Fruit fly (Drosophila melanogaster) whole organism, embryonic: Measurements from ENCODE around the gene rb.

ENCODE experiments used
- Bdp1 ChIP-seq: fragments of 200-800 bp; sonication (Bioruptor generic); optimal IDR thresholded peaks from 3 replicates; lab custom pipeline; 2016; ENCODE audit warnings: missing biosample characterization, missing genetic modification characterization
- Blimp-1 ChIP-seq: fragments of 200-800 bp; sonication (Bioruptor generic); optimal IDR thresholded peaks from 3 replicates; lab custom pipeline; 2018; ENCODE audit warnings: missing biosample characterization, missing genetic modification characterization, mild to moderate bottlenecking, moderate library complexity, missing genetic modification reagents
- CG10274 ChIP-seq: fragments of 200-800 bp; sonication (Bioruptor generic); optimal IDR thresholded peaks from 3 replicates; lab custom pipeline; 2017; ENCODE audit warnings: missing biosample characterization, mild to moderate bottlenecking, missing genetic modification characterization
- CG11695 ChIP-seq: fragments of 200-800 bp; sonication (Bioruptor generic); IDR thresholded peaks from 3 replicates; pipeline ENCODE4 v1.3.6; 2022; ENCODE audit warnings: missing biosample characterization, missing genetic modification characterization
- CG12236 ChIP-seq: fragments of 200-800 bp; sonication (Bioruptor generic); optimal IDR thresholded peaks from 2 replicates; lab custom pipeline; 2016; ENCODE audit warnings: missing biosample characterization, missing genetic modification characterization
- CG12659 ChIP-seq: fragments of 200-800 bp; sonication (Bioruptor generic); optimal IDR thresholded peaks from 3 replicates; lab custom pipeline; 2017; ENCODE audit warnings: mild to moderate bottlenecking, missing biosample characterization, missing genetic modification reagents, missing genetic modification characterization
- CG13775 ChIP-seq: fragments of 200-800 bp; sonication (Bioruptor generic); optimal IDR thresholded peaks from 3 replicates; lab custom pipeline; 2017; ENCODE audit warnings: missing biosample characterization, mild to moderate bottlenecking, missing genetic modification characterization
- CG14965 ChIP-seq: fragments of 200-800 bp; sonication (Bioruptor generic); optimal IDR thresholded peaks from 2 replicates; lab custom pipeline; 2016; ENCODE audit warnings: missing biosample characterization, missing genetic modification characterization, borderline replicate concordance
- CG16815 ChIP-seq: fragments of 200-800 bp; sonication (Bioruptor generic); optimal IDR thresholded peaks from 3 replicates; lab custom pipeline; 2017; ENCODE audit warnings: missing biosample characterization, mild to moderate bottlenecking, missing genetic modification characterization
- CG17829 ChIP-seq: fragments of 200-800 bp; optimal IDR thresholded peaks from 2 replicates; lab custom pipeline; 2019; ENCODE audit warnings: missing biosample characterization, mild to moderate bottlenecking, missing genetic modification characterization, moderate library complexity
- CG2129 ChIP-seq: fragments of 200-800 bp; sonication (Bioruptor generic); IDR thresholded peaks from 2 replicates; pipeline ENCODE4 v1.3.6; 2022; ENCODE audit warnings: missing biosample characterization, missing genetic modification characterization; ENCODE audit not compliant: partially characterized antibody
- CG30020 ChIP-seq: fragments of 200-800 bp; optimal IDR thresholded peaks from 2 replicates; lab custom pipeline; 2019; ENCODE audit warnings: missing biosample characterization, mild to moderate bottlenecking, missing genetic modification characterization, moderate library complexity
- CG30431 ChIP-seq: fragments of 200-800 bp; sonication (Bioruptor generic); optimal IDR thresholded peaks from 2 replicates; lab custom pipeline; 2017; ENCODE audit warnings: missing biosample characterization, missing genetic modification characterization
- CG3281 ChIP-seq: fragments of 200-800 bp; sonication (Bioruptor generic); optimal IDR thresholded peaks from 3 replicates; lab custom pipeline; 2017; ENCODE audit warnings: missing biosample characterization, mild to moderate bottlenecking, missing genetic modification characterization
- CG6175 ChIP-seq: fragments of 200-800 bp; sonication (Bioruptor generic); IDR thresholded peaks from 3 replicates; pipeline ENCODE4 v1.3.6; 2022; ENCODE audit warnings: missing biosample characterization, missing genetic modification characterization
- CG6254 ChIP-seq: fragments of 200-800 bp; sonication (Bioruptor generic); optimal IDR thresholded peaks from 3 replicates; lab custom pipeline; 2017; ENCODE audit warnings: mild to moderate bottlenecking, missing biosample characterization, missing genetic modification reagents, missing genetic modification characterization
- Eip74EF ChIP-seq, 2 experiments: fragments of 200-800 bp in 1 of 2; fragments of >200 bp in 1 of 2; sonication (Bioruptor generic) in 1 of 2; optimal IDR thresholded peaks; 2 replicates each; lab custom pipeline; 2017 to 2019; ENCODE audit warnings: missing biosample characterization in 2 of 2, missing genetic modification characterization in 2 of 2, mild to moderate bottlenecking in 1 of 2, moderate library complexity in 1 of 2
- Fer2 ChIP-seq: fragments of 200-800 bp; sonication (Bioruptor generic); optimal IDR thresholded peaks from 2 replicates; lab custom pipeline; 2018; ENCODE audit warnings: missing biosample characterization, mild to moderate bottlenecking, missing genetic modification characterization, moderate library complexity
- Gug ChIP-seq: fragments of 200-800 bp; sonication (Bioruptor generic); IDR thresholded peaks from 4 replicates; pipeline ENCODE4 v1.3.6; 2022; ENCODE audit warnings: missing biosample characterization, missing genetic modification characterization
- HLH54F ChIP-seq: fragments of 200-800 bp; sonication (Bioruptor generic); optimal IDR thresholded peaks from 3 replicates; lab custom pipeline; 2016; ENCODE audit warnings: missing biosample characterization, missing genetic modification characterization
- NK7.1 ChIP-seq: fragments of 200-800 bp; sonication (Bioruptor generic); optimal IDR thresholded peaks from 3 replicates; lab custom pipeline; 2016; ENCODE audit warnings: missing biosample characterization, missing genetic modification characterization
- NfI ChIP-seq: fragments of 200-800 bp; sonication (Bioruptor generic); optimal IDR thresholded peaks from 3 replicates; lab custom pipeline; 2018; ENCODE audit warnings: missing biosample characterization, mild to moderate bottlenecking, missing genetic modification characterization, moderate library complexity
- Opbp ChIP-seq: fragments of 200-800 bp; sonication (Bioruptor generic); IDR thresholded peaks from 3 replicates; pipeline ENCODE4 v1.3.6; 2022; ENCODE audit warnings: missing biosample characterization, missing genetic modification characterization; ENCODE audit not compliant: partially characterized antibody
- PHDP ChIP-seq: fragments of 200-800 bp; sonication (Bioruptor generic); optimal IDR thresholded peaks from 3 replicates; lab custom pipeline; 2018; ENCODE audit warnings: missing biosample characterization, mild to moderate bottlenecking, missing genetic modification characterization, moderate library complexity
- Scr ChIP-seq: fragments of 200-800 bp; sonication (Bioruptor generic); IDR thresholded peaks from 2 replicates; pipeline ENCODE4 v1.3.6; 2022; ENCODE audit warnings: missing biosample characterization, missing genetic modification characterization; ENCODE audit not compliant: partially characterized antibody
- Stat92E ChIP-seq, 3 experiments: fragments of >200 bp in 2 of 3; fragments of 200-800 bp in 1 of 3; sonication (Bioruptor generic) in 1 of 3; optimal IDR thresholded peaks; 2 replicates each; lab custom pipeline; 2017 to 2019; ENCODE audit warnings: missing biosample characterization in 3 of 3, missing genetic modification characterization in 3 of 3, mild to moderate bottlenecking in 1 of 3, moderate library complexity in 1 of 3
- Tbp ChIP-seq: fragments of >200 bp; optimal IDR thresholded peaks from 2 replicates; lab custom pipeline; 2018; ENCODE audit warnings: missing biosample characterization, missing genetic modification characterization
- ac ChIP-seq: fragments of 200-800 bp; sonication (Bioruptor generic); optimal IDR thresholded peaks from 3 replicates; lab custom pipeline; 2017; ENCODE audit warnings: missing biosample characterization, mild to moderate bottlenecking, missing genetic modification characterization
- al ChIP-seq: fragments of 200-800 bp; sonication (Bioruptor generic); IDR thresholded peaks from 2 replicates; pipeline ENCODE4 v1.3.6; 2022; ENCODE audit warnings: missing biosample characterization, missing genetic modification characterization
- ato ChIP-seq: fragments of 200-800 bp; sonication (Bioruptor generic); IDR thresholded peaks from 2 replicates; pipeline ENCODE4 v1.3.6; 2022; ENCODE audit warnings: missing biosample characterization, missing genetic modification characterization; ENCODE audit not compliant: partially characterized antibody
- bowl ChIP-seq: fragments of 200-800 bp; sonication (Bioruptor generic); IDR thresholded peaks from 2 replicates; pipeline ENCODE4 v1.3.6; 2022; ENCODE audit warnings: missing biosample characterization, missing genetic modification characterization
- cg ChIP-seq: fragments of 200-800 bp; sonication (Bioruptor generic); optimal IDR thresholded peaks from 3 replicates; lab custom pipeline; 2019; ENCODE audit warnings: missing biosample characterization, mild to moderate bottlenecking, missing genetic modification characterization, moderate library complexity
- crc ChIP-seq: fragments of 200-800 bp; sonication (Bioruptor generic); optimal IDR thresholded peaks from 2 replicates; lab custom pipeline; 2016; ENCODE audit warnings: missing biosample characterization, missing genetic modification characterization
- dati ChIP-seq: fragments of 200-800 bp; sonication (Bioruptor generic); IDR thresholded peaks from 2 replicates; pipeline ENCODE4 v1.3.6; 2022; ENCODE audit warnings: missing biosample characterization, missing genetic modification characterization
- dmrt11E ChIP-seq: fragments of 200-800 bp; sonication (Bioruptor generic); optimal IDR thresholded peaks from 3 replicates; lab custom pipeline; 2018; ENCODE audit warnings: missing biosample characterization, mild to moderate bottlenecking, missing genetic modification characterization, moderate library complexity
- exex ChIP-seq: fragments of 200-800 bp; sonication (Bioruptor generic); optimal IDR thresholded peaks from 4 replicates; lab custom pipeline; 2018; ENCODE audit warnings: missing biosample characterization, mild to moderate bottlenecking, missing genetic modification characterization, moderate library complexity
- gcm2 ChIP-seq: fragments of 200-800 bp; sonication (Bioruptor generic); optimal IDR thresholded peaks from 2 replicates; lab custom pipeline; 2016; ENCODE audit warnings: missing biosample characterization, missing genetic modification characterization
- grau ChIP-seq: fragments of 200-800 bp; optimal IDR thresholded peaks from 3 replicates; lab custom pipeline; 2019; ENCODE audit warnings: missing biosample characterization, mild to moderate bottlenecking, missing genetic modification characterization, moderate library complexity
- h ChIP-seq: fragments of >200 bp; optimal IDR thresholded peaks from 2 replicates; lab custom pipeline; 2017
- ind ChIP-seq: fragments of 200-800 bp; sonication (Bioruptor generic); optimal IDR thresholded peaks from 3 replicates; lab custom pipeline; 2016; ENCODE audit warnings: missing biosample characterization, missing genetic modification characterization
- jumu ChIP-seq: fragments of 200-800 bp; sonication (Bioruptor generic); optimal IDR thresholded peaks from 3 replicates; lab custom pipeline; 2016; ENCODE audit warnings: missing biosample characterization, missing genetic modification characterization
- lilli ChIP-seq: fragments of 200-800 bp; sonication (Bioruptor generic); optimal IDR thresholded peaks from 3 replicates; lab custom pipeline; 2016; ENCODE audit warnings: missing biosample characterization, missing genetic modification characterization
- oc ChIP-seq: fragments of 200-800 bp; sonication (Bioruptor generic); optimal IDR thresholded peaks from 2 replicates; lab custom pipeline; 2018; ENCODE audit warnings: missing biosample characterization, mild to moderate bottlenecking, missing genetic modification characterization, moderate library complexity
- run ChIP-seq: fragments of 200-800 bp; sonication (Bioruptor generic); optimal IDR thresholded peaks from 3 replicates; lab custom pipeline; 2018; ENCODE audit warnings: missing biosample characterization, mild to moderate bottlenecking, missing genetic modification characterization
- salm ChIP-seq: fragments of 200-800 bp; sonication (Bioruptor generic); optimal IDR thresholded peaks from 2 replicates; lab custom pipeline; 2018; ENCODE audit warnings: missing biosample characterization, mild to moderate bottlenecking, missing genetic modification characterization
- sc ChIP-seq, 3 experiments: fragments of >200 bp in 2 of 3; fragments of 200-800 bp in 1 of 3; sonication (Bioruptor generic) in 1 of 3; optimal IDR thresholded peaks; 2 replicates in 2 of 3; 3 replicates in 1 of 3; lab custom pipeline; 2017; ENCODE audit warnings: mild to moderate bottlenecking in 1 of 3, missing biosample characterization in 1 of 3, missing genetic modification characterization in 1 of 3, missing genetic modification reagents in 1 of 3
- scrt ChIP-seq: fragments of 200-800 bp; sonication (Bioruptor generic); optimal IDR thresholded peaks from 2 replicates; lab custom pipeline; 2018; ENCODE audit warnings: missing biosample characterization, mild to moderate bottlenecking, missing genetic modification characterization, moderate library complexity
- tap ChIP-seq: fragments of 200-800 bp; optimal IDR thresholded peaks from 3 replicates; lab custom pipeline; 2019; ENCODE audit warnings: missing biosample characterization, mild to moderate bottlenecking, missing genetic modification characterization, moderate library complexity
- tup ChIP-seq: fragments of 200-800 bp; sonication (Bioruptor generic); optimal IDR thresholded peaks from 2 replicates; lab custom pipeline; 2016; ENCODE audit warnings: missing biosample characterization, mild to moderate bottlenecking, missing genetic modification characterization, moderate library complexity
- vfl ChIP-seq: fragments of 200-800 bp; sonication (Bioruptor generic); optimal IDR thresholded peaks from 2 replicates; lab custom pipeline; 2016; ENCODE audit warnings: missing biosample characterization, missing genetic modification characterization

rb gene

dm6 chrX:4529909-4530308 lies 10.5 kb downstream of the rb start, which contains the start of gene CG3556 (continued):
- TF ChIP-seq Eip74EF (GFP tag; optimal IDR thresholded peaks at IDR 0.05; lab: Kevin White, UChicago) (no peak), Fer2 (tag; lab: Kevin White, UChicago) (no peak), sc (optimal IDR thresholded peaks at IDR 0.05; lab: Kevin White, UChicago) (no peak), sc (GFP tag; optimal IDR thresholded peaks at IDR 0.05; lab: Kevin White, UChicago) (no peak), salm (tag; lab: Kevin White, UChicago) (no peak), CG12659 (GFP tag; lab: Kevin White, UChicago) (peak; percentile 71), crc (GFP tag; lab: Kevin White, UChicago) (no peak), tap (tag; lab: Kevin White, UChicago) (no peak), Blimp-1 (GFP tag; lab: Kevin White, UChicago) (no peak), tup (GFP tag; lab: Kevin White, UChicago) (no peak), NK7.1 (GFP tag; lab: Kevin White, UChicago) (no peak), CG6175 (GFP tag; lab: Robert Waterston, UW) (0 out of 3 replicates have a peak, but pooled peaks have one; percentile 35), CG30020 (no peak), CG10274 (no peak), dati (GFP tag; lab: Robert Waterston, UW) (no peak), Stat92E (GFP tag; optimal IDR thresholded peaks at IDR 0.05; lab: Kevin White, UChicago) (no peak), PHDP (tag; lab: Kevin White, UChicago) (no peak), Tbp (no peak), CG2129 (GFP tag; lab: Robert Waterston, UW) (no peak), CG13775 (GFP tag; lab: Kevin White, UChicago) (peak; percentile 37), ac (GFP tag; lab: Kevin White, UChicago) (no peak), lilli (GFP tag; lab: Kevin White, UChicago) (peak; percentile 36), CG12236 (GFP tag; lab: Kevin White, UChicago) (no peak), NfI (GFP tag; lab: Kevin White, UChicago) (peak; percentile 46), CG3281 (GFP tag; lab: Kevin White, UChicago) (peak; percentile 98), jumu (GFP tag; lab: Kevin White, UChicago) (peak; percentile 17), cg (GFP tag; lab: Kevin White, UChicago) (no peak), Opbp (GFP tag; lab: Robert Waterston, UW) (peak; percentile 72), h (lab: Kevin White, UChicago) (peak; percentile 4), CG14965 (GFP tag; lab: Kevin White, UChicago) (peak; percentile 99), run (tag; lab: Kevin White, UChicago) (no peak), exex (tag; lab: Kevin White, UChicago) (no peak), CG17829 (no peak), CG16815 (GFP tag; lab: Kevin White, UChicago) (no peak), CG11695 (GFP tag; lab: Robert Waterston, UW) (no peak), CG6254 (GFP tag; lab: Kevin White, UChicago) (no peak), Scr (peak; percentile 52), scrt (no peak), ato (GFP tag; lab: Robert Waterston, UW) (peak; percentile 61; the same call in 1 of the 2 replicates), ind (peak; percentile 12), al (GFP tag; lab: Robert Waterston, UW) (no peak), oc (no peak), bowl (GFP tag; lab: Robert Waterston, UW) (no peak), grau (tag; lab: Kevin White, UChicago) (no peak), Bdp1 (GFP tag; lab: Kevin White, UChicago) (peak; percentile 14), gcm2 (GFP tag; lab: Kevin White, UChicago) (no peak), dmrt11E (tag; lab: Kevin White, UChicago) (peak; percentile 23), vfl (GFP tag; lab: Kevin White, UChicago) (no peak), Gug (GFP tag; lab: Robert Waterston, UW) (peak; percentile 39; the same call in 1 of the 4 replicates), CG30431 (GFP tag; lab: Kevin White, UChicago) (no peak), HLH54F (GFP tag; lab: Kevin White, UChicago) (no peak)
